Fruit fly (Drosophila melanogaster): ENCODE data around the gene CG17078.
A peak's percentile ranks its signal among the peaks of the same experiment; 100 is the strongest.

Gene CG17078

dm6 chr2L:297480-298284 lies 19.6 kb upstream of the CG17078 start, which contains the start of gene Pi3K21B (continued):
- TF ChIP-seq kah (GFP tag; optimal IDR thresholded peaks at IDR 0.05): peak; percentile 89
- peak; percentile 75 for TF ChIP-seq CG2889 (GFP tag; IDR thresholded peaks at IDR 0.05)
- peak in 1 of 2 experiments; percentile 27 for TF ChIP-seq Hr78 (GFP tag; optimal IDR thresholded peaks at IDR 0.05)
- peak; percentile 88 for TF ChIP-seq fd3F (GFP tag; optimal IDR thresholded peaks at IDR 0.05)
- TF ChIP-seq Aef1 (GFP tag; IDR thresholded peaks at IDR 0.05): peak; percentile 88
- peak; percentile 82 for TF ChIP-seq nerfin-1 (tag; optimal IDR thresholded peaks at IDR 0.05)
- TF ChIP-seq CG11093 (GFP tag; IDR thresholded peaks at IDR 0.05): peak; percentile 81
- TF ChIP-seq CG4854 (GFP tag; optimal IDR thresholded peaks at IDR 0.05): peak; percentile 81
- peak; percentile 94 for TF ChIP-seq CG3281 (GFP tag; optimal IDR thresholded peaks at IDR 0.05)
- peak; percentile 81 for TF ChIP-seq CG12769 (tag; optimal IDR thresholded peaks at IDR 0.05)
- TF ChIP-seq ATbp (GFP tag; optimal IDR thresholded peaks at IDR 0.05): peak; percentile 51
- peak; percentile 93 for TF ChIP-seq jumu (GFP tag; optimal IDR thresholded peaks at IDR 0.05)
- TF ChIP-seq Dip3 (GFP tag; optimal IDR thresholded peaks at IDR 0.05): peak; percentile 95
- peak; percentile 79 for TF ChIP-seq CG12299 (tag; optimal IDR thresholded peaks at IDR 0.05)
- peak; percentile 87 for TF ChIP-seq CG9727 (GFP tag; optimal IDR thresholded peaks at IDR 0.05)
- TF ChIP-seq trem (tag; optimal IDR thresholded peaks at IDR 0.05): peak; percentile 94
- peak; percentile 83 for TF ChIP-seq lbe (GFP tag; optimal IDR thresholded peaks at IDR 0.05)
- TF ChIP-seq CG6813 (GFP tag; optimal IDR thresholded peaks at IDR 0.05): peak; percentile 53
- peak; percentile 88 for TF ChIP-seq CG11504 (tag; optimal IDR thresholded peaks at IDR 0.05)
- 0 out of 2 replicates have a peak, but pooled peaks have one; percentile 32 for TF ChIP-seq bowl (GFP tag; IDR thresholded peaks at IDR 0.05)
- peak in 1 of 2 experiments; percentile 65 for TF ChIP-seq Eip74EF (GFP tag; optimal IDR thresholded peaks at IDR 0.05)
- TF ChIP-seq sd (tag; optimal IDR thresholded peaks at IDR 0.05): peak; percentile 70
- peak; percentile 67 for TF ChIP-seq run (tag; optimal IDR thresholded peaks at IDR 0.05)
- peak; percentile 80 for TF ChIP-seq CG18011 (GFP tag; optimal IDR thresholded peaks at IDR 0.05)
- peak; percentile 54; the same call in 1 of the 2 replicates for TF ChIP-seq Taf1 (GFP tag; IDR thresholded peaks at IDR 0.05)
- TF ChIP-seq CG12071 (GFP tag; optimal IDR thresholded peaks at IDR 0.05): peak; percentile 62
- TF ChIP-seq CG6175 (GFP tag; IDR thresholded peaks at IDR 0.05): 0 out of 3 replicates have a peak, but pooled peaks have one; percentile 67
- peak; percentile 2 for TF ChIP-seq CG17568 (GFP tag; optimal IDR thresholded peaks at IDR 0.05)
- peak; percentile 95 for TF ChIP-seq lilli (GFP tag; optimal IDR thresholded peaks at IDR 0.05)
- peak; percentile 75 for TF ChIP-seq E2f1 (GFP tag; IDR thresholded peaks at IDR 0.05)
- TF ChIP-seq CG17912 (GFP tag; optimal IDR thresholded peaks at IDR 0.05): peak; percentile 78
- peak; percentile 89 for TF ChIP-seq her (GFP tag; optimal IDR thresholded peaks at IDR 0.05)
- TF ChIP-seq CG18262 (tag; optimal IDR thresholded peaks at IDR 0.05): peak; percentile 88
- peak; percentile 92 for TF ChIP-seq sqz (GFP tag; optimal IDR thresholded peaks at IDR 0.05)
- TF ChIP-seq CG14860 (GFP tag; IDR thresholded peaks at IDR 0.05; ENCODE audit: partially characterized antibody): no peak
- peak; percentile 57 for TF ChIP-seq aop (GFP tag; IDR thresholded peaks at IDR 0.05)
- peak; percentile 59 for TF ChIP-seq Jarid2 (GFP tag; optimal IDR thresholded peaks at IDR 0.05)
- TF ChIP-seq Deaf1 (tag; optimal IDR thresholded peaks at IDR 0.05): peak; percentile 28
- peak; percentile 74 for TF ChIP-seq CG2875 (GFP tag; optimal IDR thresholded peaks at IDR 0.05)
- no peak for TF ChIP-seq CG15479 (GFP tag; optimal IDR thresholded peaks at IDR 0.05)
- TF ChIP-seq caup (GFP tag; optimal IDR thresholded peaks at IDR 0.05; ENCODE audit: severe bottlenecking): peak; percentile 91
- peak; percentile 93 to 94 for TF ChIP-seq dpn (GFP tag; optimal IDR thresholded peaks at IDR 0.05)
- peak; percentile 72; the same call in 2 of the 3 replicates for TF ChIP-seq jigr1 (GFP tag; IDR thresholded peaks at IDR 0.05)
- TF ChIP-seq CG9797 (GFP tag; optimal IDR thresholded peaks at IDR 0.05): peak; percentile 46
- peak; percentile 14 for TF ChIP-seq ac (GFP tag; optimal IDR thresholded peaks at IDR 0.05)
- TF ChIP-seq bcd (GFP tag; optimal IDR thresholded peaks at IDR 0.05): peak; percentile 91
- peak; percentile 95 for TF ChIP-seq CG14710 (tag; optimal IDR thresholded peaks at IDR 0.05)
